Fruit fly (Drosophila melanogaster) whole organism, embryonic: Measurements from ENCODE around the gene Tis11.

ENCODE experiments used
- Atf6 ChIP-seq: fragments of 200-800 bp; sonication (Bioruptor generic); IDR thresholded peaks from 2 replicates; pipeline ENCODE4 v1.3.6; 2022; ENCODE audit warnings: missing biosample characterization, missing genetic modification characterization
- Bgb ChIP-seq: fragments of 200-800 bp; sonication (Bioruptor generic); IDR thresholded peaks from 2 replicates; pipeline ENCODE4 v1.3.6; 2022; ENCODE audit warnings: missing biosample characterization, missing genetic modification characterization; ENCODE audit not compliant: partially characterized antibody
- CG11456 ChIP-seq: fragments of 200-800 bp; sonication (Bioruptor generic); IDR thresholded peaks from 3 replicates; pipeline ENCODE4 v1.3.6; 2022; ENCODE audit warnings: missing biosample characterization, missing genetic modification characterization
- CG12769 ChIP-seq: fragments of 200-800 bp; sonication (Bioruptor generic); optimal IDR thresholded peaks from 2 replicates; lab custom pipeline; 2019; ENCODE audit warnings: missing biosample characterization, mild to moderate bottlenecking, missing genetic modification characterization, moderate library complexity
- CG16779 ChIP-seq: fragments of 200-800 bp; sonication (Bioruptor generic); IDR thresholded peaks from 2 replicates; pipeline ENCODE4 v1.3.6; 2022; ENCODE audit warnings: missing biosample characterization, missing genetic modification characterization
- CG17612 ChIP-seq: fragments of 200-800 bp; sonication (Bioruptor generic); IDR thresholded peaks from 2 replicates; pipeline ENCODE4 v1.3.6; 2022; ENCODE audit warnings: missing biosample characterization, missing genetic modification characterization
- CG2712 ChIP-seq: fragments of 200-800 bp; optimal IDR thresholded peaks from 3 replicates; lab custom pipeline; 2019; ENCODE audit warnings: missing biosample characterization, mild to moderate bottlenecking, missing genetic modification characterization, moderate library complexity
- CG2889 ChIP-seq: fragments of 200-800 bp; sonication (Bioruptor generic); IDR thresholded peaks from 3 replicates; pipeline ENCODE4 v1.3.6; 2022; ENCODE audit warnings: missing biosample characterization, missing genetic modification characterization
- CG31224 ChIP-seq: fragments of 200-800 bp; sonication (Bioruptor generic); IDR thresholded peaks from 2 replicates; pipeline ENCODE4 v1.3.6; 2022; ENCODE audit warnings: missing biosample characterization, missing genetic modification characterization
- CG31388 ChIP-seq: fragments of 200-800 bp; sonication (Bioruptor generic); optimal IDR thresholded peaks from 2 replicates; lab custom pipeline; 2016; ENCODE audit warnings: missing biosample characterization, missing genetic modification characterization
- CG6683 ChIP-seq: fragments of 200-800 bp; sonication (Bioruptor generic); optimal IDR thresholded peaks from 2 replicates; lab custom pipeline; 2017; ENCODE audit warnings: missing biosample characterization, mild to moderate bottlenecking, missing genetic modification characterization, missing genetic modification reagents
- CG6854 ChIP-seq: fragments of 200-800 bp; sonication (Bioruptor generic); optimal IDR thresholded peaks from 3 replicates; lab custom pipeline; 2017; ENCODE audit warnings: missing biosample characterization, mild to moderate bottlenecking, missing genetic modification characterization
- CG8281 ChIP-seq: fragments of 200-800 bp; sonication (Bioruptor generic); optimal IDR thresholded peaks from 2 replicates; lab custom pipeline; 2018; ENCODE audit warnings: missing biosample characterization, mild to moderate bottlenecking, missing genetic modification characterization, moderate library complexity
- CG8944 ChIP-seq: fragments of 200-800 bp; sonication (Bioruptor generic); optimal IDR thresholded peaks from 3 replicates; lab custom pipeline; 2016; ENCODE audit warnings: missing biosample characterization, missing genetic modification characterization
- CG9437 ChIP-seq: fragments of 200-800 bp; sonication (Bioruptor generic); optimal IDR thresholded peaks from 2 replicates; lab custom pipeline; 2018; ENCODE audit warnings: missing biosample characterization, mild to moderate bottlenecking, missing genetic modification characterization
- E2f1 ChIP-seq: fragments of 200-800 bp; sonication (Bioruptor generic); IDR thresholded peaks from 2 replicates; pipeline ENCODE4 v1.3.6; 2022; ENCODE audit warnings: missing biosample characterization, missing genetic modification characterization
- E2f2 ChIP-seq: fragments of 200-800 bp; sonication (Bioruptor generic); IDR thresholded peaks from 2 replicates; pipeline ENCODE4 v1.3.6; 2022; ENCODE audit warnings: missing biosample characterization, missing genetic modification characterization
- HHEX ChIP-seq: fragments of 200-800 bp; sonication (Bioruptor generic); optimal IDR thresholded peaks from 3 replicates; lab custom pipeline; 2017; ENCODE audit warnings: missing biosample characterization, mild to moderate bottlenecking, missing genetic modification characterization, missing genetic modification reagents
- Hr78 ChIP-seq, 2 experiments: fragments of 200-800 bp in 1 of 2; fragments of >200 bp in 1 of 2; sonication (Bioruptor generic) in 1 of 2; optimal IDR thresholded peaks; 2 replicates each; lab custom pipeline; 2017 to 2019; ENCODE audit warnings: missing biosample characterization in 2 of 2, missing genetic modification characterization in 2 of 2, mild to moderate bottlenecking in 1 of 2, moderate library complexity in 1 of 2
- Max ChIP-seq: fragments of 200-800 bp; sonication (Bioruptor generic); optimal IDR thresholded peaks from 2 replicates; lab custom pipeline; 2016; ENCODE audit warnings: missing biosample characterization, mild to moderate bottlenecking, missing genetic modification characterization
- Opbp ChIP-seq: fragments of 200-800 bp; sonication (Bioruptor generic); IDR thresholded peaks from 3 replicates; pipeline ENCODE4 v1.3.6; 2022; ENCODE audit warnings: missing biosample characterization, missing genetic modification characterization; ENCODE audit not compliant: partially characterized antibody
- Ssrp ChIP-seq: fragments of 200-800 bp; sonication (Bioruptor generic); optimal IDR thresholded peaks from 2 replicates; lab custom pipeline; 2018; ENCODE audit warnings: missing biosample characterization, mild to moderate bottlenecking, missing genetic modification characterization, moderate library complexity
- Xrp1 ChIP-seq: fragments of 200-800 bp; sonication (Bioruptor generic); IDR thresholded peaks from 2 replicates; pipeline ENCODE4 v1.3.6; 2022; ENCODE audit warnings: missing biosample characterization, missing genetic modification characterization
- ab ChIP-seq: fragments of 200-800 bp; sonication (Bioruptor generic); optimal IDR thresholded peaks from 2 replicates; lab custom pipeline; 2016; ENCODE audit warnings: missing biosample characterization, missing genetic modification characterization
- caup ChIP-seq: fragments of 200-800 bp; sonication (Bioruptor generic); optimal IDR thresholded peaks from 3 replicates; lab custom pipeline; 2017; ENCODE audit warnings: missing biosample characterization, mild to moderate bottlenecking, missing genetic modification characterization, moderate library complexity; ENCODE audit not compliant: severe bottlenecking
- chinmo ChIP-seq: fragments of 200-800 bp; sonication (Bioruptor generic); IDR thresholded peaks from 4 replicates; pipeline ENCODE4 v1.3.6; 2022; ENCODE audit warnings: missing biosample characterization, missing genetic modification characterization; ENCODE audit not compliant: partially characterized antibody
- chn ChIP-seq: fragments of 200-800 bp; sonication (Bioruptor generic); optimal IDR thresholded peaks from 2 replicates; lab custom pipeline; 2016; ENCODE audit warnings: missing biosample characterization, missing genetic modification characterization
- ci ChIP-seq: fragments of 200-800 bp; sonication (Bioruptor generic); IDR thresholded peaks from 3 replicates; pipeline ENCODE4 v1.3.6; 2022; ENCODE audit warnings: missing biosample characterization, missing genetic modification characterization
- cwo ChIP-seq: fragments of 200-800 bp; sonication (Bioruptor generic); optimal IDR thresholded peaks from 3 replicates; lab custom pipeline; 2017; ENCODE audit warnings: missing biosample characterization, missing genetic modification characterization, mild to moderate bottlenecking, moderate library complexity, missing genetic modification reagents
- dan ChIP-seq: fragments of 200-800 bp; sonication (Bioruptor generic); IDR thresholded peaks from 2 replicates; pipeline ENCODE4 v1.3.6; 2022; ENCODE audit warnings: missing biosample characterization, missing genetic modification characterization
- ewg ChIP-seq: fragments of 200-800 bp; sonication (Bioruptor generic); optimal IDR thresholded peaks from 3 replicates; lab custom pipeline; 2017; ENCODE audit warnings: mild to moderate bottlenecking, missing biosample characterization, missing genetic modification reagents, missing genetic modification characterization
- gfzf ChIP-seq: fragments of 200-800 bp; sonication (Bioruptor generic); optimal IDR thresholded peaks from 2 replicates; lab custom pipeline; 2016; ENCODE audit warnings: missing biosample characterization, mild to moderate bottlenecking, missing genetic modification characterization, moderate library complexity
- hkb ChIP-seq, 2 experiments: fragments of 200-800 bp in 1 of 2; fragments of >200 bp in 1 of 2; sonication (Bioruptor generic) in 1 of 2; IDR thresholded peaks in 1 of 2; optimal IDR thresholded peaks in 1 of 2; 2 replicates each; pipeline versions ENCODE4 v1.3.6 to Lab custom; 2017 to 2022; ENCODE audit warnings: missing biosample characterization in 1 of 2, missing genetic modification characterization in 1 of 2
- knrl ChIP-seq: fragments of 200-800 bp; sonication (Bioruptor generic); IDR thresholded peaks from 3 replicates; pipeline ENCODE4 v1.3.6; 2022; ENCODE audit warnings: missing biosample characterization, missing genetic modification characterization; ENCODE audit not compliant: partially characterized antibody
- lola ChIP-seq, 3 experiments: fragments of >200 bp in 2 of 3; fragments of 200-800 bp in 1 of 3; sonication (Bioruptor generic) in 1 of 3; optimal IDR thresholded peaks; 2 replicates each; lab custom pipeline; 2017 to 2019; ENCODE audit warnings: missing biosample characterization in 3 of 3, missing genetic modification characterization in 3 of 3, mild to moderate bottlenecking in 1 of 3, moderate library complexity in 1 of 3
- mirr ChIP-seq: fragments of 200-800 bp; sonication (Bioruptor generic); optimal IDR thresholded peaks from 3 replicates; lab custom pipeline; 2018; ENCODE audit warnings: missing biosample characterization, mild to moderate bottlenecking, missing genetic modification characterization
- pan ChIP-seq, 4 experiments: fragments of >200 bp in 3 of 4; fragments of 200-800 bp in 1 of 4; sonication (Bioruptor generic) in 1 of 4; optimal IDR thresholded peaks in 3 of 4; IDR thresholded peaks in 1 of 4; 2 replicates each; pipeline versions ENCODE4 v1.3.6 to Lab custom; 2017 to 2022; ENCODE audit warnings: missing biosample characterization in 2 of 4, missing genetic modification characterization in 2 of 4, mixed read lengths in 1 of 4
- pnt ChIP-seq: fragments of 200-800 bp; sonication (Bioruptor generic); optimal IDR thresholded peaks from 3 replicates; lab custom pipeline; 2016; ENCODE audit warnings: missing biosample characterization, missing genetic modification characterization
- salm ChIP-seq: fragments of 200-800 bp; sonication (Bioruptor generic); optimal IDR thresholded peaks from 2 replicates; lab custom pipeline; 2018; ENCODE audit warnings: missing biosample characterization, mild to moderate bottlenecking, missing genetic modification characterization
- seq ChIP-seq: fragments of 200-800 bp; sonication (Bioruptor generic); IDR thresholded peaks from 2 replicates; pipeline ENCODE4 v1.3.6; 2022; ENCODE audit warnings: missing biosample characterization, missing genetic modification characterization
- tap ChIP-seq: fragments of 200-800 bp; optimal IDR thresholded peaks from 3 replicates; lab custom pipeline; 2019; ENCODE audit warnings: missing biosample characterization, mild to moderate bottlenecking, missing genetic modification characterization, moderate library complexity
- tll ChIP-seq, 2 experiments: fragments of 200-800 bp in 1 of 2; fragments of >200 bp in 1 of 2; sonication (Bioruptor generic) in 1 of 2; optimal IDR thresholded peaks; 2 replicates each; lab custom pipeline; 2017 to 2019; ENCODE audit warnings: missing biosample characterization in 2 of 2, missing genetic modification characterization in 2 of 2, mild to moderate bottlenecking in 1 of 2, moderate library complexity in 1 of 2
- tup ChIP-seq: fragments of 200-800 bp; sonication (Bioruptor generic); optimal IDR thresholded peaks from 2 replicates; lab custom pipeline; 2016; ENCODE audit warnings: missing biosample characterization, mild to moderate bottlenecking, missing genetic modification characterization, moderate library complexity
- twi ChIP-seq: fragments of 200-800 bp; optimal IDR thresholded peaks from 2 replicates; lab custom pipeline; 2019; ENCODE audit warnings: missing biosample characterization, mild to moderate bottlenecking, missing genetic modification characterization, moderate library complexity
- zfh2 ChIP-seq: fragments of 200-800 bp; sonication (Bioruptor generic); optimal IDR thresholded peaks from 2 replicates; lab custom pipeline; 2016; ENCODE audit warnings: missing biosample characterization, missing genetic modification characterization

Tis11 gene

dm6 chrX:12611536-12612458 lies 47.4 kb upstream of the Tis11 start, which contains the start of the genes CG1463 and Fpgs1 (continued):
- TF ChIP-seq knrl, result 0 out of 3 replicates have a peak, but pooled peaks have one; percentile 12
- TF ChIP-seq Opbp (GFP tag; lab: Robert Waterston, UW), result peak; percentile 63; the same call in 2 of the 3 replicates
- TF ChIP-seq zfh2 (GFP tag; lab: Kevin White, UChicago), result peak; percentile 38
- no peak for TF ChIP-seq Hr78 (GFP tag; optimal IDR thresholded peaks at IDR 0.05; lab: Kevin White, UChicago)
- no peak for TF ChIP-seq tup (GFP tag; lab: Kevin White, UChicago)
- peak; percentile 83 for TF ChIP-seq E2f2
- TF ChIP-seq CG17612, result no peak
- peak; percentile 21; the same call in 1 of the 2 replicates for TF ChIP-seq Atf6 (GFP tag; lab: Robert Waterston, UW)
- no peak for TF ChIP-seq tap (tag; lab: Kevin White, UChicago)
- no peak for TF ChIP-seq hkb (optimal IDR thresholded peaks at IDR 0.05; lab: Kevin White, UChicago)
- TF ChIP-seq hkb (GFP tag; IDR thresholded peaks at IDR 0.05; lab: Robert Waterston, UW), result no peak
- no peak for TF ChIP-seq CG12769 (tag; lab: Kevin White, UChicago)
- TF ChIP-seq chinmo (GFP tag; lab: Robert Waterston, UW), result 0 out of 4 replicates have a peak, but pooled peaks have one; percentile 4
- peak; percentile 50; the same call in 1 of the 2 replicates for TF ChIP-seq Bgb (GFP tag; lab: Robert Waterston, UW)
- TF ChIP-seq CG9437 (GFP tag; lab: Kevin White, UChicago), result peak; percentile 32
- no peak for TF ChIP-seq CG6683 (GFP tag; lab: Kevin White, UChicago)
- TF ChIP-seq CG6854 (GFP tag; lab: Kevin White, UChicago), result no peak
- TF ChIP-seq CG8944, result no peak
- peak; percentile 32 for TF ChIP-seq ewg (GFP tag; lab: Kevin White, UChicago)
- TF ChIP-seq CG8281, result no peak
- no peak for TF ChIP-seq ci (GFP tag; lab: Robert Waterston, UW)
- TF ChIP-seq Ssrp, result no peak
- no peak for TF ChIP-seq gfzf (GFP tag; lab: Kevin White, UChicago)
- no peak for TF ChIP-seq CG11456
- TF ChIP-seq HHEX (GFP tag; lab: Kevin White, UChicago), result no peak
- TF ChIP-seq Max (GFP tag; lab: Kevin White, UChicago), result peak; percentile 70
- peak; percentile 57 for TF ChIP-seq cwo (GFP tag; lab: Kevin White, UChicago)
- no peak for TF ChIP-seq CG31388 (GFP tag; lab: Kevin White, UChicago)
- peak in 1 of 3 experiments; percentile 36 for TF ChIP-seq lola (GFP tag; optimal IDR thresholded peaks at IDR 0.05; lab: Kevin White, UChicago)
- no peak for TF ChIP-seq CG2889 (GFP tag; lab: Robert Waterston, UW)
- peak; percentile 41 for TF ChIP-seq mirr (GFP tag; lab: Kevin White, UChicago)
- no peak for TF ChIP-seq pan (optimal IDR thresholded peaks at IDR 0.05; lab: Kevin White, UChicago)
- peak in 1 of 2 experiments; percentile 53 for TF ChIP-seq pan (GFP tag; optimal IDR thresholded peaks at IDR 0.05 in 1 of 2, IDR thresholded peaks at IDR 0.05 in 1 of 2)
- no peak for TF ChIP-seq CG2712 (tag; lab: Kevin White, UChicago)
- TF ChIP-seq chn (GFP tag; lab: Kevin White, UChicago), result no peak
- no peak for TF ChIP-seq tll (GFP tag; optimal IDR thresholded peaks at IDR 0.05; lab: Kevin White, UChicago)
- no peak for TF ChIP-seq salm (tag; lab: Kevin White, UChicago)
- peak; percentile 21 for TF ChIP-seq caup (GFP tag; lab: Kevin White, UChicago)
- no peak for TF ChIP-seq CG16779
- TF ChIP-seq ab (GFP tag; lab: Kevin White, UChicago), result no peak
- TF ChIP-seq E2f1 (GFP tag; lab: Robert Waterston, UW), result no peak
- TF ChIP-seq pnt (GFP tag; lab: Kevin White, UChicago), result no peak
- TF ChIP-seq CG31224 (GFP tag; lab: Robert Waterston, UW), result no peak
- TF ChIP-seq twi (tag; lab: Kevin White, UChicago), result peak; percentile 53
- TF ChIP-seq seq (GFP tag; lab: Robert Waterston, UW), result no peak
- no peak for TF ChIP-seq dan (GFP tag; lab: Robert Waterston, UW)
- peak; percentile 48; the same call in 1 of the 2 replicates for TF ChIP-seq Xrp1 (GFP tag; lab: Robert Waterston, UW)
